Fruit fly (Drosophila melanogaster): ENCODE data around the gene Qsox4.

The Qsox4 gene

dm6 chr3R:23725711-23726349, 23.3 kb downstream of the Qsox4 start (continued):
- TF ChIP-seq danr (GFP tag; IDR thresholded peaks at IDR 0.05) (no peak), CG15696 (tag; optimal IDR thresholded peaks at IDR 0.05) (no peak), esg (GFP tag; conservative IDR thresholded peaks at IDR 0.05) (no peak), hb (GFP tag; IDR thresholded peaks at IDR 0.05; ENCODE audit: partially characterized antibody) (no peak), odd (GFP tag; optimal IDR thresholded peaks at IDR 0.05) (no peak), NfI (GFP tag; optimal IDR thresholded peaks at IDR 0.05) (no peak), Hand (GFP tag; optimal IDR thresholded peaks at IDR 0.05) (no peak), shn (GFP tag; optimal IDR thresholded peaks at IDR 0.05) (no peak), CoRest (tag; optimal IDR thresholded peaks at IDR 0.05) (peak; percentile 20), Doc2 (GFP tag; IDR thresholded peaks at IDR 0.05) (no peak), CG11560 (tag; IDR thresholded peaks at IDR 0.05) (no peak), Max (GFP tag; optimal IDR thresholded peaks at IDR 0.05) (no peak), PHDP (tag; optimal IDR thresholded peaks at IDR 0.05) (no peak), CG2199 (GFP tag; IDR thresholded peaks at IDR 0.05) (no peak), CG10147 (GFP tag; optimal IDR thresholded peaks at IDR 0.05) (no peak), CG10321 (GFP tag; IDR thresholded peaks at IDR 0.05) (no peak), gce (GFP tag; IDR thresholded peaks at IDR 0.05) (no peak), Neu2 (GFP tag; optimal IDR thresholded peaks at IDR 0.05; ENCODE audit: borderline replicate concordance) (no peak), Elba2 (GFP tag; optimal IDR thresholded peaks at IDR 0.05) (no peak), CG31388 (GFP tag; optimal IDR thresholded peaks at IDR 0.05) (no peak), ttk (GFP tag; IDR thresholded peaks at IDR 0.05) (no peak), CG8944 (GFP tag; optimal IDR thresholded peaks at IDR 0.05) (no peak), eve (GFP tag; optimal IDR thresholded peaks at IDR 0.05) (no peak), CG11504 (tag; optimal IDR thresholded peaks at IDR 0.05) (no peak), CG2889 (GFP tag; IDR thresholded peaks at IDR 0.05) (no peak), slp2 (GFP tag; optimal IDR thresholded peaks at IDR 0.05) (no peak), Vsx1 (GFP tag; optimal IDR thresholded peaks at IDR 0.05) (no peak), D19B (GFP tag; optimal IDR thresholded peaks at IDR 0.05) (no peak), HLHmδ (GFP tag; optimal IDR thresholded peaks at IDR 0.05) (no peak), CG15514 (GFP tag; optimal IDR thresholded peaks at IDR 0.05) (peak; percentile 40), sna (GFP tag; IDR thresholded peaks at IDR 0.05; ENCODE audit: partially characterized antibody) (no peak), CG6813 (GFP tag; optimal IDR thresholded peaks at IDR 0.05) (no peak), CG2712 (tag; optimal IDR thresholded peaks at IDR 0.05) (no peak), CG17802 (tag; optimal IDR thresholded peaks at IDR 0.05) (no peak), Eip74EF (GFP tag; optimal IDR thresholded peaks at IDR 0.05) (no peak), CG17912 (GFP tag; optimal IDR thresholded peaks at IDR 0.05) (no peak), yki (optimal IDR thresholded peaks at IDR 0.05) (no peak), CkIIα-i1 (GFP tag; IDR thresholded peaks at IDR 0.05) (no peak), vnd (GFP tag; IDR thresholded peaks at IDR 0.05; ENCODE audit: partially characterized antibody) (no peak), CG6654 (GFP tag; optimal IDR thresholded peaks at IDR 0.05) (no peak), repo (GFP tag; optimal IDR thresholded peaks at IDR 0.05) (no peak), Aef1 (GFP tag; IDR thresholded peaks at IDR 0.05) (no peak), CG12236 (GFP tag; optimal IDR thresholded peaks at IDR 0.05) (no peak), sima (GFP tag; optimal IDR thresholded peaks at IDR 0.05) (no peak), gro (GFP tag; optimal IDR thresholded peaks at IDR 0.05) (no peak), CG2202 (tag; optimal IDR thresholded peaks at IDR 0.05) (no peak), sd (tag; optimal IDR thresholded peaks at IDR 0.05) (peak; percentile 61), CG13296 (GFP tag; optimal IDR thresholded peaks at IDR 0.05) (peak; percentile 61), tgo (GFP tag; IDR thresholded peaks at IDR 0.05) (no peak), dysf (GFP tag; IDR thresholded peaks at IDR 0.05) (no peak; the same call in 2 of the 3 replicates)

Measured in whole organism, embryonic.